ENCODE assay signal across 7 worm cellular contexts in the genomic region with DNA sequence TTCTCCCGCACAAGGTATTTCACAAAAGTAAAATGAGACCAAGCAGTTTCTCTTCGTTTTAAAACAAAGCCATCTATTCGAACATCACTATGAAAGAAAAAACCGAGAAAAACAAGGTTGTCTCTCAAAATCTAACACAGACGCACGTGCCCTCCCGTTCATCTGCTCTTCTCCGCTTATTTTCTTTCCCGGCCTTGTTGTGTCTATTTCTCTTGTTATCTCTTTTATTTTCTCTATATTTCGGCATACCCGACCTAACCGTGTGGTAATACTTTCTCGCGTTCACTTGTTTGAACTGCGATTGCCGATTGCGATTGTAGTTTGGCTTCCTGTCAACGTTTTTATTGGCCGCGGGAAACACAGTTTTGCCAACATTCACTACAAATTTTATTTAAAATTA.
A peak's percentile ranks its signal among the peaks of the same experiment; 100 is the strongest.
TF ChIP-seq lines count a peak whose summit lies in the region.

No protein-coding gene starts in this region.

TF ChIP-seq in whole organism, L1 larva, 84 proteins besides CTCF, POLR2A, EP300 and RAD21 (continues in another document):
- TF ChIP-seq efl-1 (optimal IDR thresholded peaks at IDR 0.05; lab: Kevin White, UChicago) (no peak), efl-1 (GFP tag; optimal IDR thresholded peaks at IDR 0.05 in 1 of 2; lab: Kevin White, UChicago) (peak in 1 of 2 experiments; percentile 49), nhr-47 (tag; optimal IDR thresholded peaks at IDR 0.05; lab: Kevin White, UChicago) (no peak), jun-1 (tag; optimal IDR thresholded peaks at IDR 0.05; lab: Kevin White, UChicago) (no peak), nhr-71 (tag; optimal IDR thresholded peaks at IDR 0.05; lab: Kevin White, UChicago) (peak; percentile 11), nhr-28 (tag; optimal IDR thresholded peaks at IDR 0.05; lab: Kevin White, UChicago) (no peak), sptf-1 (tag; optimal IDR thresholded peaks at IDR 0.05; lab: Kevin White, UChicago) (no peak), snpc-4 (tag; optimal IDR thresholded peaks at IDR 0.05; lab: Kevin White, UChicago) (no peak), nhr-77 (tag; optimal IDR thresholded peaks at IDR 0.05; lab: Kevin White, UChicago) (no peak), unc-30 (tag; optimal IDR thresholded peaks at IDR 0.05; lab: Kevin White, UChicago) (no peak), nhr-11 (tag; optimal IDR thresholded peaks at IDR 0.05; lab: Kevin White, UChicago) (no peak), nhr-76 (tag; optimal IDR thresholded peaks at IDR 0.05; lab: Kevin White, UChicago) (no peak), hlh-17 (GFP tag; optimal IDR thresholded peaks at IDR 0.05; lab: Kevin White, UChicago; ENCODE audit: borderline replicate concordance) (no peak)

TF ChIP-seq in whole organism, L2 larva, 48 proteins besides CTCF, POLR2A, EP300 and RAD21 (continues in another document):
- TF ChIP-seq fos-1 (tag; optimal IDR thresholded peaks at IDR 0.05; lab: Kevin White, UChicago): peak; percentile 28
- TF ChIP-seq ztf-11 (tag; optimal IDR thresholded peaks at IDR 0.05; lab: Kevin White, UChicago): no peak
- TF ChIP-seq snpc-4 (tag; optimal IDR thresholded peaks at IDR 0.05; lab: Kevin White, UChicago): no peak
- no peak for TF ChIP-seq nhr-77 (tag; optimal IDR thresholded peaks at IDR 0.05; lab: Kevin White, UChicago)
- no peak for TF ChIP-seq sma-3 (GFP tag; optimal IDR thresholded peaks at IDR 0.05; lab: Kevin White, UChicago)
- no peak for TF ChIP-seq ama-1 (optimal IDR thresholded peaks at IDR 0.05; lab: Kevin White, UChicago)
- peak; percentile 51 for TF ChIP-seq nhr-25 (tag; optimal IDR thresholded peaks at IDR 0.05; lab: Kevin White, UChicago)
- no peak for TF ChIP-seq elt-1 (tag; optimal IDR thresholded peaks at IDR 0.05; lab: Kevin White, UChicago)
- no peak for TF ChIP-seq unc-62 (GFP tag; optimal IDR thresholded peaks at IDR 0.05; lab: Kevin White, UChicago)
- TF ChIP-seq aly-2 (tag; optimal IDR thresholded peaks at IDR 0.05; lab: Kevin White, UChicago): no peak
- TF ChIP-seq mab-5 (tag; optimal IDR thresholded peaks at IDR 0.05; lab: Kevin White, UChicago): no peak
- TF ChIP-seq nhr-237 (tag; optimal IDR thresholded peaks at IDR 0.05; lab: Kevin White, UChicago): no peak
- no peak for TF ChIP-seq ztf-4 (tag; optimal IDR thresholded peaks at IDR 0.05; lab: Kevin White, UChicago)

TF ChIP-seq in whole organism, L3 larva, 47 proteins besides CTCF, POLR2A, EP300 and RAD21 (continues in another document):
- TF ChIP-seq ceh-28 (tag; optimal IDR thresholded peaks at IDR 0.05; lab: Kevin White, UChicago) (no peak), lsy-12 (tag; optimal IDR thresholded peaks at IDR 0.05; lab: Kevin White, UChicago) (no peak), mml-1 (tag; optimal IDR thresholded peaks at IDR 0.05; lab: Kevin White, UChicago) (no peak), unc-62 (GFP tag; optimal IDR thresholded peaks at IDR 0.05; lab: Kevin White, UChicago) (no peak), nhr-11 (tag; optimal IDR thresholded peaks at IDR 0.05; lab: Kevin White, UChicago) (no peak), fos-1 (tag; optimal IDR thresholded peaks at IDR 0.05; lab: Kevin White, UChicago) (no peak), lin-39 (tag; optimal IDR thresholded peaks at IDR 0.05; lab: Kevin White, UChicago) (no peak), elt-3 (tag; optimal IDR thresholded peaks at IDR 0.05; lab: Kevin White, UChicago) (no peak), egl-27 (tag; optimal IDR thresholded peaks at IDR 0.05; lab: Kevin White, UChicago) (no peak), nfya-1 (tag; optimal IDR thresholded peaks at IDR 0.05; lab: Kevin White, UChicago; ENCODE audit: insufficient read depth) (no peak), jun-1 (tag; optimal IDR thresholded peaks at IDR 0.05; lab: Kevin White, UChicago) (no peak), snpc-4 (tag; optimal IDR thresholded peaks at IDR 0.05; lab: Kevin White, UChicago) (no peak), lin-15B (tag; optimal IDR thresholded peaks at IDR 0.05; lab: Kevin White, UChicago) (no peak), nhr-23 (tag; optimal IDR thresholded peaks at IDR 0.05; lab: Kevin White, UChicago) (peak; percentile 22)

TF ChIP-seq in whole organism, L4 larva, 104 proteins besides CTCF, POLR2A, EP300 and RAD21 (continues in another document):
- no peak for TF ChIP-seq snpc-1.2 (GFP tag; IDR thresholded peaks at IDR 0.05; lab: Robert Waterston, UW)
- no peak for TF ChIP-seq attf-4 (tag; optimal IDR thresholded peaks at IDR 0.05; lab: Kevin White, UChicago)
- peak; percentile 42 for TF ChIP-seq aha-1 (tag; lab: Kevin White, UChicago)
- no peak for TF ChIP-seq ceh-20 (GFP tag; IDR thresholded peaks at IDR 0.05; lab: Robert Waterston, UW)
- TF ChIP-seq ctbp-1 (GFP tag; IDR thresholded peaks at IDR 0.05; lab: Robert Waterston, UW): no peak
- no peak for TF ChIP-seq daf-16 (GFP tag; optimal IDR thresholded peaks at IDR 0.05; lab: Kevin White, UChicago)
- peak; percentile 56 for TF ChIP-seq daf-16 (tag; optimal IDR thresholded peaks at IDR 0.05; lab: Kevin White, UChicago)
- TF ChIP-seq daf-19 (GFP tag; conservative IDR thresholded peaks at IDR 0.05; lab: Robert Waterston, UW): no peak
- TF ChIP-seq ztf-11 (tag; optimal IDR thresholded peaks at IDR 0.05; lab: Kevin White, UChicago): no peak
- TF ChIP-seq Y5F2A.4 (GFP tag; optimal IDR thresholded peaks at IDR 0.05; lab: Kevin White, UChicago): no peak
- TF ChIP-seq fos-1 (tag; optimal IDR thresholded peaks at IDR 0.05; lab: Kevin White, UChicago): no peak
- TF ChIP-seq cey-2 (tag; optimal IDR thresholded peaks at IDR 0.05; lab: Kevin White, UChicago; ENCODE audit: borderline replicate concordance, insufficient read depth): no peak
- TF ChIP-seq ceh-32 (tag; optimal IDR thresholded peaks at IDR 0.05; lab: Kevin White, UChicago; ENCODE audit: poor library complexity): no peak

TF ChIP-seq in whole organism, midembryonic, 9 proteins besides CTCF, POLR2A, EP300 and RAD21:
- TF ChIP-seq ref-1 (GFP tag; conservative IDR thresholded peaks at IDR 0.05; lab: Robert Waterston, UW) (0 out of 2 replicates have a peak, but pooled peaks have one; percentile 5), med-1 (GFP tag; optimal IDR thresholded peaks at IDR 0.05; lab: Kevin White, UChicago; ENCODE audit: insufficient read depth) (no peak), klf-2 (GFP tag; conservative IDR thresholded peaks at IDR 0.05; lab: Robert Waterston, UW) (no peak), ztf-29 (GFP tag; IDR thresholded peaks at IDR 0.05; lab: Robert Waterston, UW) (no peak), flt-1 (GFP tag; IDR thresholded peaks at IDR 0.05; lab: Robert Waterston, UW) (no peak), cog-1 (tag; optimal IDR thresholded peaks at IDR 0.05; lab: Kevin White, UChicago) (no peak)
TF ChIP-seq in whole organism, midembryonic: peak in this region for 1.

TF ChIP-seq in whole organism, mixed stage, embryonic, 35 proteins besides CTCF, POLR2A, EP300 and RAD21:
- TF ChIP-seq elt-1 (tag; optimal IDR thresholded peaks at IDR 0.05; lab: Kevin White, UChicago; ENCODE audit: borderline replicate concordance, insufficient read depth) (peak; percentile 1), unc-62 (GFP tag; optimal IDR thresholded peaks at IDR 0.05; lab: Kevin White, UChicago) (no peak)

TF ChIP-seq in whole organism, young adult, 124 proteins besides CTCF, POLR2A, EP300 and RAD21:
- TF ChIP-seq attf-6 (GFP tag; IDR thresholded peaks at IDR 0.05; lab: Robert Waterston, UW) (no peak), lin-26 (GFP tag; IDR thresholded peaks at IDR 0.05; lab: Robert Waterston, UW) (no peak), ceh-58 (GFP tag; IDR thresholded peaks at IDR 0.05; lab: Robert Waterston, UW) (no peak), ztf-6 (GFP tag; IDR thresholded peaks at IDR 0.05; lab: Robert Waterston, UW) (no peak), attf-5 (GFP tag; optimal IDR thresholded peaks at IDR 0.05; lab: Kevin White, UChicago) (no peak), nhr-27 (tag; optimal IDR thresholded peaks at IDR 0.05; lab: Kevin White, UChicago) (no peak), nhr-120 (GFP tag; IDR thresholded peaks at IDR 0.05; lab: Robert Waterston, UW) (no peak), ets-4 (GFP tag; optimal IDR thresholded peaks at IDR 0.05; lab: Kevin White, UChicago) (no peak), F37B4.10 (GFP tag; IDR thresholded peaks at IDR 0.05; lab: Robert Waterston, UW) (no peak), cebp-1 (GFP tag; IDR thresholded peaks at IDR 0.05; lab: Robert Waterston, UW) (no peak), cebp-1 (tag; optimal IDR thresholded peaks at IDR 0.05; lab: Kevin White, UChicago) (peak; percentile 27), sptf-2 (GFP tag; optimal IDR thresholded peaks at IDR 0.05; lab: Kevin White, UChicago) (no peak), lin-54 (GFP tag; optimal IDR thresholded peaks at IDR 0.05; lab: Kevin White, UChicago) (no peak), ztf-3 (GFP tag; optimal IDR thresholded peaks at IDR 0.05; lab: Kevin White, UChicago) (no peak), nhr-179 (tag; optimal IDR thresholded peaks at IDR 0.05; lab: Kevin White, UChicago) (no peak), aptf-3 (GFP tag; IDR thresholded peaks at IDR 0.05; lab: Robert Waterston, UW) (no peak), ztf-22 (GFP tag; optimal IDR thresholded peaks at IDR 0.05; lab: Kevin White, UChicago) (no peak), rcor-1 (GFP tag; IDR thresholded peaks at IDR 0.05; lab: Robert Waterston, UW) (no peak), nhr-80 (tag; optimal IDR thresholded peaks at IDR 0.05; lab: Kevin White, UChicago) (peak; percentile 25), hmg-1.2 (GFP tag; IDR thresholded peaks at IDR 0.05; lab: Robert Waterston, UW) (peak; percentile 48; the same call in 1 of the 2 replicates), hsf-1 (GFP tag; IDR thresholded peaks at IDR 0.05; lab: Robert Waterston, UW) (no peak)
